Worm (Caenorhabditis elegans) whole organism, L4/young adult: ENCODE data around the gene ska-3.
A peak's percentile ranks its signal among the peaks of the same experiment; 100 is the strongest.

Source experiments
- W03F9.2 ChIP-seq: fragments of 150-350 bp; optimal IDR thresholded peaks from 2 replicates; lab custom pipeline; 2014; ENCODE audit warnings: missing biosample characterization, missing genetic modification characterization
- dao-5 ChIP-seq: sonication (generic microtip); optimal IDR thresholded peaks from 2 replicates; lab custom pipeline; 2016; ENCODE audit warnings: missing genotype, missing genetic modification characterization, moderate library complexity, missing compliant biosample characterization
- him-1 ChIP-seq: sonication (generic microtip); optimal IDR thresholded peaks from 2 replicates; lab custom pipeline; 2016; ENCODE audit warnings: missing genotype, missing genetic modification reagents, missing genetic modification characterization, missing compliant biosample characterization

ska-3 gene

ce11 chrIII:5663521-5663920 lies 15.3 kb downstream of the ska-3 start:
- TF ChIP-seq W03F9.2 (peak; percentile 72), dao-5 (tag; lab: Kevin White, UChicago) (no peak), him-1 (tag; lab: Kevin White, UChicago) (no peak)

- TF ChIP-seq W03F9.2 (no peak), him-1 (tag; lab: Kevin White, UChicago) (no peak), dao-5 (tag; lab: Kevin White, UChicago) (no peak)
These were observed 17.8 kb downstream of the ska-3 start, which contains the start of gene F54E7.6 for ce11 chrIII:5660976-5661375. Gene F54E7.6 (minus strand): TSS chrIII:5661085.

- TF ChIP-seq dao-5 (tag; lab: Kevin White, UChicago), result no peak
- TF ChIP-seq W03F9.2, result no peak
- no peak for TF ChIP-seq him-1 (tag; lab: Kevin White, UChicago)
These were observed 21.9 kb downstream of the ska-3 start, which contains the start of gene sdz-21 for ce11 chrIII:5656941-5657340. Gene sdz-21 (minus strand): TSS chrIII:5657041.

ce11 chrIII:5653692-5654105 lies 25.1 kb downstream of the ska-3 start:
- no peak for TF ChIP-seq him-1 (tag; lab: Kevin White, UChicago)
- TF ChIP-seq W03F9.2, result peak; percentile 20

ce11 chrIII:5642692-5643091 lies 36.1 kb downstream of the ska-3 start:
- no peak for TF ChIP-seq dao-5 (tag; lab: Kevin White, UChicago)
- TF ChIP-seq W03F9.2, result no peak
- no peak for TF ChIP-seq him-1 (tag; lab: Kevin White, UChicago)

ce11 chrIII:5639893-5640292 lies 38.9 kb downstream of the ska-3 start:
- no peak for TF ChIP-seq dao-5 (tag; lab: Kevin White, UChicago)
- no peak for TF ChIP-seq W03F9.2
- TF ChIP-seq him-1 (tag; lab: Kevin White, UChicago), result no peak

- TF ChIP-seq him-1 (tag; lab: Kevin White, UChicago) (no peak), W03F9.2 (no peak), dao-5 (tag; lab: Kevin White, UChicago) (no peak)
These were observed 43.6 kb downstream of the ska-3 start, which contains the start of gene ckk-1 for ce11 chrIII:5635179-5635578. Gene ckk-1 (plus strand): TSS chrIII:5635479.

- TF ChIP-seq dao-5 (tag; lab: Kevin White, UChicago) (no peak), him-1 (tag; lab: Kevin White, UChicago) (no peak), W03F9.2 (no peak)
These were observed 44.3 kb downstream of the ska-3 start for ce11 chrIII:5634509-5634908.

- TF ChIP-seq dao-5 (tag; lab: Kevin White, UChicago) (no peak), him-1 (tag; lab: Kevin White, UChicago) (no peak), W03F9.2 (no peak)
These were observed 46.3 kb downstream of the ska-3 start for ce11 chrIII:5632426-5632976.

ce11 chrIII:5630350-5630749 lies 48.5 kb downstream of the ska-3 start:
- TF ChIP-seq him-1 (tag; lab: Kevin White, UChicago) (no peak), dao-5 (tag; lab: Kevin White, UChicago) (no peak), W03F9.2 (no peak)

- TF ChIP-seq dao-5 (tag; lab: Kevin White, UChicago), result no peak
- no peak for TF ChIP-seq him-1 (tag; lab: Kevin White, UChicago)
- TF ChIP-seq W03F9.2, result no peak
These were observed 49.6 kb downstream of the ska-3 start for ce11 chrIII:5629225-5629624.
